Fruit fly (Drosophila melanogaster): ENCODE results near the gene Vps53.
A peak's percentile ranks its signal among the peaks of the same experiment; 100 is the strongest.

Gene Vps53

DNA sequence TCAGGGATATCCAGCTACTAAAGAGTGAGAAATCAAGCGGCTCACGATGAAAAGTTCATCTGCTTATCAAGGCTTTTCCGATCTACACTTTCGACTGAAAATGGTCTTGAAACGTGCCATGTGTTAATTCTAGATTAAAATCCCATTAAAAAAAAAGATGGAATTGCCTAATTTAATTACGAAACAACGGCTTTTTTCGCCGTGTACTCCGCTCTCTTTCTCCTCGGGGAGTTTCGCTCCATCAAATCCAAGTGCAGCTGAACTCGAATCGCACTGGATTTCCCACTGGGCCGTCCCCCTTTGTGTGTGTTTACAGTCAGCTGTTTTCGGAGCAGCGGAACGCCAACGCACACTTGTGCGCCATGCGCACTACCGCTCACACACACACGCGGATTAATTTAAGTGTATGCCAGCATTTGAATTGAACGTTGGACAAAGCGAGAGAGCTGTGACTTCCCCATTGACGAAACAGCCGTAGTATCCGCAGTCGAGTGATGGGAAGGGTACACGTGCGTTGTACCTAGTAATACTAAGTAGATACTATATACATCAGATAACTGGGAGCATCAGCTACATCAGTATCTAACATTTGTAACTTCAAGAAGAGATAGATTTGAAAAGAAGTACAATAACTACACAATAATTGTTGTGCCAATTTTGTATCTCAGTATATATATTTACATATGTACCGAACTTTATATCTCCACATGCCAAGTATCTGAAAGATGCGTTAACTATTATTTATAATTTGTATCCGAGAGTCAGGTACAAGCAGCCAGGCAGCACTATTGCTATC lies 52.7 kb downstream of the Vps53 start:
- TF ChIP-seq CG13204 (GFP tag; optimal IDR thresholded peaks at IDR 0.05) (peak; percentile 100), CG12605 (GFP tag; IDR thresholded peaks at IDR 0.05) (peak; percentile 90), CG15710 (tag; optimal IDR thresholded peaks at IDR 0.05) (peak; percentile 84), CG8301 (tag; optimal IDR thresholded peaks at IDR 0.05) (peak; percentile 97), CG8159 (tag; optimal IDR thresholded peaks at IDR 0.05) (peak; percentile 89), CG32121 (GFP tag; IDR thresholded peaks at IDR 0.05) (peak; percentile 93), CG10348 (GFP tag; IDR thresholded peaks at IDR 0.05) (peak; percentile 77), gl (tag; optimal IDR thresholded peaks at IDR 0.05) (peak; percentile 86), CG4496 (GFP tag; IDR thresholded peaks at IDR 0.05) (peak; percentile 97), Ets98B (GFP tag; IDR thresholded peaks at IDR 0.05) (peak; percentile 94), D1 (tag; optimal IDR thresholded peaks at IDR 0.05) (peak; percentile 88), EcR (GFP tag; optimal IDR thresholded peaks at IDR 0.05) (peak; percentile 66), CG9948 (tag; optimal IDR thresholded peaks at IDR 0.05) (peak; percentile 90), rn (GFP tag; IDR thresholded peaks at IDR 0.05) (peak; percentile 86), CG34367 (tag; optimal IDR thresholded peaks at IDR 0.05) (peak; percentile 89), Pif1B (GFP tag; optimal IDR thresholded peaks at IDR 0.05) (peak; percentile 88), Snoo (tag; optimal IDR thresholded peaks at IDR 0.05) (peak; percentile 86), Pif1A (GFP tag; optimal IDR thresholded peaks at IDR 0.05) (peak; percentile 94), CG17806 (tag; optimal IDR thresholded peaks at IDR 0.05) (peak; percentile 91), CG14655 (GFP tag; optimal IDR thresholded peaks at IDR 0.05) (peak; percentile 98), fd96Ca (GFP tag; IDR thresholded peaks at IDR 0.05) (peak; percentile 95)

Data from whole organism, pupa.